Worm (Caenorhabditis elegans): ENCODE measurements around the gene math-25.

- TF ChIP-seq mml-1 (tag; optimal IDR thresholded peaks at IDR 0.05), result no peak
- no peak for TF ChIP-seq mdl-1 (tag; optimal IDR thresholded peaks at IDR 0.05)
- TF ChIP-seq ZK546.5 (tag; optimal IDR thresholded peaks at IDR 0.05), result no peak
- TF ChIP-seq aly-2 (tag; optimal IDR thresholded peaks at IDR 0.05), result no peak
- no peak for TF ChIP-seq snpc-4 (tag; optimal IDR thresholded peaks at IDR 0.05)
- no peak for TF ChIP-seq nhr-11 (tag; optimal IDR thresholded peaks at IDR 0.05)
- TF ChIP-seq nhr-237 (tag; optimal IDR thresholded peaks at IDR 0.05), result no peak
These were observed 45.6 kb upstream of the math-25 start, which contains the start of gene fbxb-96 for ce11 chrII:1850299-1850698.
